Fruit fly (Drosophila melanogaster) whole organism, embryonic: ENCODE data around the gene Ask1.
A peak's percentile ranks its signal among the peaks of the same experiment; 100 is the strongest.

Source experiments
- CG10565 ChIP-seq: fragments of 200-800 bp; sonication (Bioruptor generic); optimal IDR thresholded peaks from 3 replicates; lab custom pipeline; 2016; ENCODE audit warnings: missing biosample characterization, mild to moderate bottlenecking, missing genetic modification characterization
- CG12659 ChIP-seq: fragments of 200-800 bp; sonication (Bioruptor generic); optimal IDR thresholded peaks from 3 replicates; lab custom pipeline; 2017; ENCODE audit warnings: mild to moderate bottlenecking, missing biosample characterization, missing genetic modification reagents, missing genetic modification characterization
- CG17385 ChIP-seq: fragments of 200-800 bp; sonication (Bioruptor generic); optimal IDR thresholded peaks from 3 replicates; lab custom pipeline; 2018; ENCODE audit warnings: missing biosample characterization, mild to moderate bottlenecking, missing genetic modification characterization
- CG17912 ChIP-seq: fragments of 200-800 bp; sonication (Bioruptor generic); optimal IDR thresholded peaks from 2 replicates; lab custom pipeline; 2018; ENCODE audit warnings: missing biosample characterization, mild to moderate bottlenecking, missing genetic modification characterization
- CG18262 ChIP-seq: fragments of 200-800 bp; optimal IDR thresholded peaks from 3 replicates; lab custom pipeline; 2019; ENCODE audit warnings: missing biosample characterization, mild to moderate bottlenecking, missing genetic modification characterization, moderate library complexity
- CG18476 ChIP-seq: fragments of 200-800 bp; sonication (Bioruptor generic); optimal IDR thresholded peaks from 2 replicates; lab custom pipeline; 2016; ENCODE audit warnings: missing biosample characterization, mild to moderate bottlenecking, missing genetic modification characterization
- CG18764 ChIP-seq: fragments of 200-800 bp; sonication (Bioruptor generic); optimal IDR thresholded peaks from 3 replicates; lab custom pipeline; 2016; ENCODE audit warnings: missing biosample characterization, missing genetic modification characterization
- CG2712 ChIP-seq: fragments of 200-800 bp; optimal IDR thresholded peaks from 3 replicates; lab custom pipeline; 2019; ENCODE audit warnings: missing biosample characterization, mild to moderate bottlenecking, missing genetic modification characterization, moderate library complexity
- CG2889 ChIP-seq: fragments of 200-800 bp; sonication (Bioruptor generic); IDR thresholded peaks from 3 replicates; pipeline ENCODE4 v1.3.6; 2022; ENCODE audit warnings: missing biosample characterization, missing genetic modification characterization
- CG31224 ChIP-seq: fragments of 200-800 bp; sonication (Bioruptor generic); IDR thresholded peaks from 2 replicates; pipeline ENCODE4 v1.3.6; 2022; ENCODE audit warnings: missing biosample characterization, missing genetic modification characterization
- CG43689 ChIP-seq: fragments of 200-800 bp; sonication (Bioruptor generic); IDR thresholded peaks from 2 replicates; pipeline ENCODE4 v1.3.6; 2022; ENCODE audit warnings: missing biosample characterization, missing genetic modification characterization
- CG6813 ChIP-seq: fragments of 200-800 bp; sonication (Bioruptor generic); optimal IDR thresholded peaks from 2 replicates; lab custom pipeline; 2017; ENCODE audit warnings: missing biosample characterization, missing genetic modification characterization, mild to moderate bottlenecking, moderate library complexity, missing genetic modification reagents
- CG7786 ChIP-seq: fragments of 200-800 bp; sonication (Bioruptor generic); optimal IDR thresholded peaks from 2 replicates; lab custom pipeline; 2016; ENCODE audit warnings: missing biosample characterization, missing genetic modification characterization
- CG7963 ChIP-seq: fragments of 200-800 bp; sonication (Bioruptor generic); IDR thresholded peaks from 3 replicates; pipeline ENCODE4 v1.3.6; 2022; ENCODE audit warnings: missing biosample characterization, missing genetic modification characterization; ENCODE audit not compliant: partially characterized antibody
- CG8388 ChIP-seq: fragments of 200-800 bp; sonication (Bioruptor generic); optimal IDR thresholded peaks from 2 replicates; lab custom pipeline; 2019; ENCODE audit warnings: missing biosample characterization, mild to moderate bottlenecking, missing genetic modification characterization, moderate library complexity
- CG8478 ChIP-seq: fragments of >200 bp; optimal IDR thresholded peaks from 2 replicates; lab custom pipeline; 2018
- CG9215 ChIP-seq: fragments of 200-800 bp; sonication (Bioruptor generic); IDR thresholded peaks from 2 replicates; pipeline ENCODE4 v1.3.6; 2022; ENCODE audit warnings: missing biosample characterization, missing genetic modification characterization
- CG9437 ChIP-seq: fragments of 200-800 bp; sonication (Bioruptor generic); optimal IDR thresholded peaks from 2 replicates; lab custom pipeline; 2018; ENCODE audit warnings: missing biosample characterization, mild to moderate bottlenecking, missing genetic modification characterization
- CG9797 ChIP-seq: fragments of 200-800 bp; sonication (Bioruptor generic); optimal IDR thresholded peaks from 3 replicates; lab custom pipeline; 2018; ENCODE audit warnings: missing biosample characterization, mild to moderate bottlenecking, missing genetic modification characterization
- CkIIα-i1 ChIP-seq: fragments of 200-800 bp; sonication (Bioruptor generic); IDR thresholded peaks from 2 replicates; pipeline ENCODE4 v1.3.6; 2022; ENCODE audit warnings: missing biosample characterization, missing genetic modification characterization
- Dp ChIP-seq: fragments of 200-800 bp; sonication (Bioruptor generic); optimal IDR thresholded peaks from 2 replicates; lab custom pipeline; 2018; ENCODE audit warnings: missing biosample characterization, mild to moderate bottlenecking, missing genetic modification characterization, moderate library complexity
- Gug ChIP-seq: fragments of 200-800 bp; sonication (Bioruptor generic); IDR thresholded peaks from 4 replicates; pipeline ENCODE4 v1.3.6; 2022; ENCODE audit warnings: missing biosample characterization, missing genetic modification characterization
- HHEX ChIP-seq: fragments of 200-800 bp; sonication (Bioruptor generic); optimal IDR thresholded peaks from 3 replicates; lab custom pipeline; 2017; ENCODE audit warnings: missing biosample characterization, mild to moderate bottlenecking, missing genetic modification characterization, missing genetic modification reagents
- Hmx ChIP-seq: fragments of 200-800 bp; sonication (Bioruptor generic); optimal IDR thresholded peaks from 2 replicates; lab custom pipeline; 2016; ENCODE audit warnings: missing biosample characterization, missing genetic modification characterization
- NFAT ChIP-seq: fragments of 200-800 bp; sonication (Bioruptor generic); IDR thresholded peaks from 2 replicates; pipeline ENCODE4 v1.3.6; 2022; ENCODE audit warnings: missing biosample characterization, missing genetic modification characterization
- amos ChIP-seq: fragments of 200-800 bp; sonication (Bioruptor generic); IDR thresholded peaks from 2 replicates; pipeline ENCODE4 v1.3.6; 2022; ENCODE audit warnings: missing biosample characterization, missing genetic modification characterization; ENCODE audit not compliant: partially characterized antibody
- ash1 ChIP-seq: fragments of 200-800 bp; sonication (Bioruptor generic); optimal IDR thresholded peaks from 2 replicates; lab custom pipeline; 2018; ENCODE audit warnings: missing biosample characterization, mild to moderate bottlenecking, missing genetic modification characterization
- bcd ChIP-seq: fragments of 200-800 bp; sonication (Bioruptor generic); optimal IDR thresholded peaks from 2 replicates; lab custom pipeline; 2017; ENCODE audit warnings: missing biosample characterization, mild to moderate bottlenecking, missing genetic modification characterization
- cas ChIP-seq: fragments of 200-800 bp; sonication (Bioruptor generic); IDR thresholded peaks from 2 replicates; pipeline ENCODE4 v1.3.6; 2022; ENCODE audit warnings: missing biosample characterization, missing genetic modification characterization
- dan ChIP-seq: fragments of 200-800 bp; sonication (Bioruptor generic); IDR thresholded peaks from 2 replicates; pipeline ENCODE4 v1.3.6; 2022; ENCODE audit warnings: missing biosample characterization, missing genetic modification characterization
- danr ChIP-seq: fragments of 200-800 bp; sonication (Bioruptor generic); IDR thresholded peaks from 2 replicates; pipeline ENCODE4 v1.3.6; 2022; ENCODE audit warnings: missing biosample characterization, missing genetic modification characterization
- fd102C ChIP-seq: fragments of 200-800 bp; sonication (Bioruptor generic); optimal IDR thresholded peaks from 2 replicates; lab custom pipeline; 2018; ENCODE audit warnings: missing biosample characterization, mild to moderate bottlenecking, missing genetic modification characterization, moderate library complexity
- fd64A ChIP-seq: fragments of 200-800 bp; sonication (Bioruptor generic); optimal IDR thresholded peaks from 3 replicates; lab custom pipeline; 2018; ENCODE audit warnings: missing biosample characterization, mild to moderate bottlenecking, missing genetic modification characterization
- fd96Cb ChIP-seq: fragments of 200-800 bp; sonication (Bioruptor generic); optimal IDR thresholded peaks from 2 replicates; lab custom pipeline; 2018; ENCODE audit warnings: missing biosample characterization, mild to moderate bottlenecking, missing genetic modification characterization, moderate library complexity
- fru ChIP-seq: fragments of >200 bp; optimal IDR thresholded peaks from 2 replicates; lab custom pipeline; 2017
- gce ChIP-seq: fragments of 200-800 bp; sonication (Bioruptor generic); IDR thresholded peaks from 3 replicates; pipeline ENCODE4 v1.3.6; 2022; ENCODE audit warnings: missing biosample characterization, missing genetic modification characterization
- gt ChIP-seq: fragments of 200-800 bp; sonication (Bioruptor generic); IDR thresholded peaks from 2 replicates; pipeline ENCODE4 v1.3.6; 2022; ENCODE audit warnings: missing biosample characterization, missing genetic modification characterization
- ham ChIP-seq: fragments of 200-800 bp; sonication (Bioruptor generic); IDR thresholded peaks from 2 replicates; pipeline ENCODE4 v1.3.6; 2022; ENCODE audit warnings: missing biosample characterization, missing genetic modification characterization
- hb ChIP-seq: fragments of 200-800 bp; sonication (Bioruptor generic); IDR thresholded peaks from 3 replicates; pipeline ENCODE4 v1.3.6; 2022; ENCODE audit warnings: missing biosample characterization, missing genetic modification characterization; ENCODE audit not compliant: partially characterized antibody
- nerfin-1 ChIP-seq: fragments of 200-800 bp; sonication (Bioruptor generic); optimal IDR thresholded peaks from 3 replicates; lab custom pipeline; 2019; ENCODE audit warnings: missing biosample characterization, mild to moderate bottlenecking, missing genetic modification characterization, moderate library complexity
- oc ChIP-seq: fragments of 200-800 bp; sonication (Bioruptor generic); optimal IDR thresholded peaks from 2 replicates; lab custom pipeline; 2018; ENCODE audit warnings: missing biosample characterization, mild to moderate bottlenecking, missing genetic modification characterization, moderate library complexity
- pan ChIP-seq, 4 experiments: fragments of >200 bp in 3 of 4; fragments of 200-800 bp in 1 of 4; sonication (Bioruptor generic) in 1 of 4; optimal IDR thresholded peaks in 3 of 4; IDR thresholded peaks in 1 of 4; 2 replicates each; pipeline versions ENCODE4 v1.3.6 to Lab custom; 2017 to 2022; ENCODE audit warnings: missing biosample characterization in 2 of 4, missing genetic modification characterization in 2 of 4, mixed read lengths in 1 of 4
- psq ChIP-seq: fragments of 200-800 bp; sonication (Bioruptor generic); optimal IDR thresholded peaks from 2 replicates; lab custom pipeline; 2017; ENCODE audit warnings: missing biosample characterization, missing genetic modification characterization
- rib ChIP-seq: fragments of 200-800 bp; sonication (Bioruptor generic); IDR thresholded peaks from 2 replicates; pipeline ENCODE4 v1.3.6; 2022; ENCODE audit warnings: missing biosample characterization, missing genetic modification characterization
- sens-2 ChIP-seq: fragments of 200-800 bp; sonication (Bioruptor generic); IDR thresholded peaks from 2 replicates; pipeline ENCODE4 v1.3.6; 2022; ENCODE audit warnings: missing biosample characterization, missing genetic modification characterization
- sim ChIP-seq: fragments of 200-800 bp; sonication (Bioruptor generic); IDR thresholded peaks from 2 replicates; pipeline ENCODE4 v1.3.6; 2022; ENCODE audit warnings: missing biosample characterization, missing genetic modification characterization
- so ChIP-seq: fragments of 200-800 bp; sonication (Bioruptor generic); IDR thresholded peaks from 3 replicates; pipeline ENCODE4 v1.3.6; 2022; ENCODE audit warnings: missing biosample characterization, missing genetic modification characterization
- tna ChIP-seq: fragments of 200-800 bp; sonication (Bioruptor generic); IDR thresholded peaks from 2 replicates; pipeline ENCODE4 v1.3.6; 2022; ENCODE audit warnings: missing biosample characterization, missing genetic modification characterization; ENCODE audit not compliant: partially characterized antibody
- twi ChIP-seq: fragments of 200-800 bp; optimal IDR thresholded peaks from 2 replicates; lab custom pipeline; 2019; ENCODE audit warnings: missing biosample characterization, mild to moderate bottlenecking, missing genetic modification characterization, moderate library complexity
- wek ChIP-seq: fragments of 200-800 bp; sonication (Bioruptor generic); optimal IDR thresholded peaks from 3 replicates; lab custom pipeline; 2018; ENCODE audit warnings: missing biosample characterization, mild to moderate bottlenecking, missing genetic modification characterization, moderate library complexity

The Ask1 gene

DNA sequence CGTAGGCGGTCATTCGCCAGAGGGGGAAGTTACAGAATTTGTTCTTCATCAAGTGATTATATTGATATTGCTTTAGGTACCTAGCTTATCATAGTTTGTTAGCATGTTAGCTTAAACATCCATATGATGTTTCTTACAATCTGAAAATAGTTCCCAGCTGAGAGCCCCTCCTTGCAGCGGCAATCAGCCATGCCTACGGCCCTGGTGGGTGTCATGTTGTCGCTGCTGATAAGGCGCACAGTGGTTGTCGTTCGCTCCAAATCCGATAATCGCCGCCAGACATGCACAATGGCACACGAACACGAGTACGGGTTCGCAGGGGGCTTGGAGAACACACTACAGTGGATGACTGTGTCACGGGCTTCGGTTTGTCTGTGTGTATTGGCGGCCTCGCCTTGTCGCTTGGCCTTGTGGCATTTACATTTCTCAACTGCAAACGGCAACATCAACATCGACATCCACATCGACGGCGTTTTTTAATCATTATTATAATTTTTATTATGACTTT, 26.5 kb downstream of the Ask1 start (continued):
- TF ChIP-seq CG12659 (GFP tag; lab: Kevin White, UChicago) (peak; percentile 80), CG9437 (no peak), bcd (GFP tag; lab: Kevin White, UChicago) (peak; percentile 81), ash1 (no peak), pan (optimal IDR thresholded peaks at IDR 0.05; lab: Kevin White, UChicago) (no peak), pan (GFP tag; optimal IDR thresholded peaks at IDR 0.05 in 1 of 2, IDR thresholded peaks at IDR 0.05 in 1 of 2) (peak in 1 of 2 experiments; percentile 90), CkIIα-i1 (GFP tag; lab: Robert Waterston, UW) (no peak), CG9215 (GFP tag; lab: Robert Waterston, UW) (peak; percentile 85), fd102C (GFP tag; lab: Kevin White, UChicago) (no peak), rib (GFP tag; lab: Robert Waterston, UW) (peak; percentile 73), CG6813 (GFP tag; lab: Kevin White, UChicago) (peak; percentile 66), nerfin-1 (tag; lab: Kevin White, UChicago) (peak; percentile 48), cas (peak; percentile 49; the same call in 1 of the 2 replicates), Hmx (GFP tag; lab: Kevin White, UChicago) (no peak), CG10565 (GFP tag; lab: Kevin White, UChicago) (no peak), CG17912 (GFP tag; lab: Kevin White, UChicago) (no peak), fd96Cb (tag; lab: Kevin White, UChicago) (peak; percentile 49), CG18764 (GFP tag; lab: Kevin White, UChicago) (peak; percentile 28), wek (GFP tag; lab: Kevin White, UChicago) (no peak), CG43689 (GFP tag; lab: Robert Waterston, UW) (no peak), sens-2 (GFP tag; lab: Robert Waterston, UW) (no peak), ham (GFP tag; lab: Robert Waterston, UW) (peak; percentile 53; the same call in 1 of the 2 replicates), CG2889 (GFP tag; lab: Robert Waterston, UW) (peak; percentile 48; the same call in 2 of the 3 replicates), CG18476 (GFP tag; lab: Kevin White, UChicago) (peak; percentile 56), fd64A (peak; percentile 49), Gug (peak; percentile 89), CG8388 (GFP tag; lab: Kevin White, UChicago) (peak; percentile 61), HHEX (GFP tag; lab: Kevin White, UChicago) (peak; percentile 80), CG18262 (tag; lab: Kevin White, UChicago) (peak; percentile 72), CG17385 (GFP tag; lab: Kevin White, UChicago) (peak; percentile 59), CG31224 (GFP tag; lab: Robert Waterston, UW) (peak; percentile 80), danr (GFP tag; lab: Robert Waterston, UW) (peak; percentile 82), amos (GFP tag; lab: Robert Waterston, UW) (no peak), NFAT (peak; percentile 74), dan (GFP tag; lab: Robert Waterston, UW) (no peak), fru (lab: Kevin White, UChicago) (no peak), CG9797 (no peak), CG7786 (GFP tag; lab: Kevin White, UChicago) (peak; percentile 85), hb (no peak), CG2712 (tag; lab: Kevin White, UChicago) (peak; percentile 75), gce (peak; percentile 69; the same call in 1 of the 3 replicates), oc (peak; percentile 44), gt (GFP tag; lab: Robert Waterston, UW) (no peak), so (GFP tag; lab: Robert Waterston, UW) (peak; percentile 86), sim (peak; percentile 61), CG8478 (lab: Kevin White, UChicago) (no peak), Dp (GFP tag; lab: Kevin White, UChicago) (no peak), CG7963 (GFP tag; lab: Robert Waterston, UW) (no peak), psq (GFP tag; lab: Kevin White, UChicago) (no peak), twi (tag; lab: Kevin White, UChicago) (peak; percentile 20), tna (GFP tag; lab: Robert Waterston, UW) (no peak)
